In the genomic region with DNA sequence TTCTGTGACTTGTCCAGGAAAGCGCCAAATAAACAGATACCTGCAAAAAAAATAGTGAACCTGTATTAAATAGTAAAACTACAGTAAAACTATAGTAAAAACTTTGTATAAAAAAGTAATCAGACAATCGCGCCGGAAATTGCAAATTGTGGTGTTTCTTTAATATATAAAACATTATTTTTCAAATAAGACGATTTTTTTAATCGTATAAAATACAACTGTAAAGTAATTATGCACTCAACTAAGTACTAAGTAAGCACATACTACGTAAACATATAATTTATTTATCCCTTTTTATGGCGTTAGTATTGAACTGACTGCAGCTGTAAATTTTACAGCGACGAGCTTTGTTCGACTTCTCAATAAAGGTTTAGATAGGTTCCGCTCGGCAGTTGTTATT, we compare ENCODE assay signal across 2 fruit fly cellular contexts.
TF ChIP-seq lines count a peak whose summit lies in the region.

A gene (plus strand): TSS at position 391 of the 400 bp plus-strand sequence.

TF ChIP-seq in whole organism, adult, 20 proteins besides CTCF, POLR2A, EP300 and RAD21 (continued from another document):
- no peak for TF ChIP-seq cnc (optimal IDR thresholded peaks at IDR 0.05; lab: Kevin White, UChicago)
- TF ChIP-seq Hr96 (GFP tag; optimal IDR thresholded peaks at IDR 0.05; lab: Kevin White, UChicago): peak; percentile 3
- no peak for TF ChIP-seq CG1620 (GFP tag; optimal IDR thresholded peaks at IDR 0.05; lab: Kevin White, UChicago)

TF ChIP-seq in whole organism, prepupa, 60 proteins besides CTCF, POLR2A, EP300 and RAD21 (continued from another document):
- TF ChIP-seq vri (GFP tag; optimal IDR thresholded peaks at IDR 0.05; lab: Kevin White, UChicago) (peak; percentile 12), Sox102F (GFP tag; optimal IDR thresholded peaks at IDR 0.05; lab: Kevin White, UChicago) (peak; percentile 30)
